Worm (Caenorhabditis elegans): Measurements from ENCODE around the gene scyl-1.

The scyl-1 gene

ce11 chrV:13003378-13003777 lies 38.1 kb downstream of the scyl-1 start (continued):
- peak; percentile 71 for TF ChIP-seq pax-3 (tag; optimal IDR thresholded peaks at IDR 0.05)
- TF ChIP-seq nhr-11 (tag; optimal IDR thresholded peaks at IDR 0.05) = no peak
- peak; percentile 15 for TF ChIP-seq zip-4 (GFP tag; optimal IDR thresholded peaks at IDR 0.05)
- no peak for TF ChIP-seq ztf-4 (tag; optimal IDR thresholded peaks at IDR 0.05)
- peak; percentile 43 for TF ChIP-seq lin-13 (GFP tag; optimal IDR thresholded peaks at IDR 0.05)
- peak; percentile 41 for TF ChIP-seq vab-15 (tag; optimal IDR thresholded peaks at IDR 0.05)
- TF ChIP-seq blmp-1 (tag; optimal IDR thresholded peaks at IDR 0.05) = peak; percentile 18
- no peak for TF ChIP-seq lin-15B (tag; optimal IDR thresholded peaks at IDR 0.05)
- TF ChIP-seq dsc-1 (tag; optimal IDR thresholded peaks at IDR 0.05) = peak; percentile 32
- no peak for TF ChIP-seq nhr-12 (tag; optimal IDR thresholded peaks at IDR 0.05)
- TF ChIP-seq aly-2 (tag; optimal IDR thresholded peaks at IDR 0.05) = peak; percentile 79
- TF ChIP-seq zag-1 (tag; optimal IDR thresholded peaks at IDR 0.05) = no peak
- TF ChIP-seq ceh-88 (GFP tag; IDR thresholded peaks at IDR 0.05) = no peak; the same call in 1 of the 2 replicates
- TF ChIP-seq rnt-1 (tag; optimal IDR thresholded peaks at IDR 0.05) = peak; percentile 75
- TF ChIP-seq tlp-1 (tag; optimal IDR thresholded peaks at IDR 0.05) = no peak
- no peak for TF ChIP-seq F16B12.6 (tag; optimal IDR thresholded peaks at IDR 0.05)
- TF ChIP-seq Y116A8C.19 (tag; optimal IDR thresholded peaks at IDR 0.05; ENCODE audit: borderline replicate concordance) = no peak
- TF ChIP-seq C16A3.4 (tag; optimal IDR thresholded peaks at IDR 0.05) = peak; percentile 78
- TF ChIP-seq fkh-8 (tag; optimal IDR thresholded peaks at IDR 0.05) = peak; percentile 62
- no peak for TF ChIP-seq isw-1 (GFP tag; IDR thresholded peaks at IDR 0.05)
- TF ChIP-seq jun-1 (tag; optimal IDR thresholded peaks at IDR 0.05) = peak; percentile 41
- no peak for TF ChIP-seq nhr-76 (tag; optimal IDR thresholded peaks at IDR 0.05)
- peak; percentile 59 for TF ChIP-seq unc-130 (tag; optimal IDR thresholded peaks at IDR 0.05)
- peak; percentile 58 for TF ChIP-seq snpc-4 (tag; optimal IDR thresholded peaks at IDR 0.05)
- peak; percentile 74 for TF ChIP-seq nhr-20 (tag; optimal IDR thresholded peaks at IDR 0.05)
- peak; percentile 14 for TF ChIP-seq fkh-10 (GFP tag; optimal IDR thresholded peaks at IDR 0.05)
- TF ChIP-seq lin-14 (GFP tag; optimal IDR thresholded peaks at IDR 0.05) = peak; percentile 69
- peak in 1 of 2 experiments; percentile 74 for TF ChIP-seq mdl-1 (tag; optimal IDR thresholded peaks at IDR 0.05)
- no peak for TF ChIP-seq grh-1 (GFP tag; IDR thresholded peaks at IDR 0.05)
- no peak for TF ChIP-seq alr-1 (tag; optimal IDR thresholded peaks at IDR 0.05; ENCODE audit: borderline replicate concordance)
- TF ChIP-seq sox-4 (tag; optimal IDR thresholded peaks at IDR 0.05) = no peak
- TF ChIP-seq swsn-7 (tag; optimal IDR thresholded peaks at IDR 0.05) = peak; percentile 58
- TF ChIP-seq ceh-8 (GFP tag; optimal IDR thresholded peaks at IDR 0.05) = no peak
- TF ChIP-seq nhr-19 (GFP tag; conservative IDR thresholded peaks at IDR 0.05) = peak; percentile 76
- no peak for TF ChIP-seq C04F5.9 (tag; optimal IDR thresholded peaks at IDR 0.05)
- no peak for TF ChIP-seq unc-30 (tag; optimal IDR thresholded peaks at IDR 0.05)
- peak; percentile 47 to 70 for TF ChIP-seq lsy-2 (tag; optimal IDR thresholded peaks at IDR 0.05)
- no peak for TF ChIP-seq nhr-237 (tag; optimal IDR thresholded peaks at IDR 0.05)
- no peak for TF ChIP-seq ces-1 (GFP tag; optimal IDR thresholded peaks at IDR 0.05)
- no peak for TF ChIP-seq ama-1 (optimal IDR thresholded peaks at IDR 0.05)
- TF ChIP-seq nhr-47 (tag; optimal IDR thresholded peaks at IDR 0.05) = peak; percentile 75
- TF ChIP-seq skn-1 (tag; optimal IDR thresholded peaks at IDR 0.05) = peak; percentile 58

ce11 chrV:13002070-13002469 lies 39.5 kb downstream of the scyl-1 start, which contains the start of gene inft-2:
Gene inft-2, plus strand, starts transcription at chrV:13002317.
- TF ChIP-seq lin-15B (tag; optimal IDR thresholded peaks at IDR 0.05) (no peak), lir-3 (tag; optimal IDR thresholded peaks at IDR 0.05; ENCODE audit: poor library complexity) (no peak), dsc-1 (tag; optimal IDR thresholded peaks at IDR 0.05) (no peak), elt-2 (tag; optimal IDR thresholded peaks at IDR 0.05) (peak; percentile 25), isw-1 (GFP tag; IDR thresholded peaks at IDR 0.05) (no peak), pax-3 (tag; optimal IDR thresholded peaks at IDR 0.05) (no peak), grh-1 (GFP tag; IDR thresholded peaks at IDR 0.05) (no peak), efl-1 (optimal IDR thresholded peaks at IDR 0.05) (no peak), efl-1 (GFP tag; optimal IDR thresholded peaks at IDR 0.05 in 1 of 2) (peak in 1 of 2 experiments; percentile 52), snu-23 (GFP tag; optimal IDR thresholded peaks at IDR 0.05) (no peak), fkh-8 (tag; optimal IDR thresholded peaks at IDR 0.05) (no peak), elt-3 (tag; optimal IDR thresholded peaks at IDR 0.05) (no peak), lin-35 (GFP tag; optimal IDR thresholded peaks at IDR 0.05) (no peak)

Measured in whole organism, L1 larva.